Worm (Caenorhabditis elegans) whole organism, early embryonic: ENCODE measurements around the gene Y51H7C.12.

Experiments
- F13C5.2 ChIP-seq: sonication (generic microtip); optimal IDR thresholded peaks from 2 replicates; lab custom pipeline; 2017; ENCODE audit warnings: mild to moderate bottlenecking, missing genetic modification characterization, inconsistent platforms, missing compliant biosample characterization
- aly-1 ChIP-seq: sonication (generic microtip); optimal IDR thresholded peaks from 2 replicates; lab custom pipeline; 2016; ENCODE audit warnings: missing genetic modification characterization, missing compliant biosample characterization
- ama-1 ChIP-seq: fragments of 150-350 bp; optimal IDR thresholded peaks from 2 replicates; lab custom pipeline; 2014
- ceh-13 ChIP-seq: fragments of 200-800 bp; sonication (Bioruptor generic); optimal IDR thresholded peaks from 2 replicates; lab custom pipeline; 2018; ENCODE audit warnings: mild to moderate bottlenecking, missing genetic modification characterization, missing compliant biosample characterization
- ets-7 ChIP-seq: sonication (generic microtip); optimal IDR thresholded peaks from 2 replicates; lab custom pipeline; 2016; ENCODE audit warnings: missing genotype, missing genetic modification characterization, missing compliant biosample characterization
- flt-1 ChIP-seq: fragments of 200-800 bp; sonication (Bioruptor generic); IDR thresholded peaks from 2 replicates; pipeline ENCODE4 v1.3.6; 2022; ENCODE audit warnings: missing genetic modification characterization, missing compliant biosample characterization
- pes-1 ChIP-seq: fragments of 200-800 bp; sonication (Bioruptor generic); IDR thresholded peaks from 2 replicates; pipeline ENCODE4 v1.3.6; 2022; ENCODE audit warnings: missing genetic modification reagents, missing genetic modification characterization, missing compliant biosample characterization
- scrt-1 ChIP-seq: fragments of 200-800 bp; sonication (Bioruptor generic); IDR thresholded peaks from 2 replicates; pipeline ENCODE4 v1.3.6; 2022; ENCODE audit warnings: missing genetic modification characterization, missing compliant biosample characterization
- tbx-37 ChIP-seq: fragments of 200-800 bp; sonication (Bioruptor generic); conservative IDR thresholded peaks from 2 replicates; pipeline ENCODE4 v1.3.6; 2022; ENCODE audit warnings: missing genetic modification reagents, missing genetic modification characterization, missing compliant biosample characterization

DNA sequence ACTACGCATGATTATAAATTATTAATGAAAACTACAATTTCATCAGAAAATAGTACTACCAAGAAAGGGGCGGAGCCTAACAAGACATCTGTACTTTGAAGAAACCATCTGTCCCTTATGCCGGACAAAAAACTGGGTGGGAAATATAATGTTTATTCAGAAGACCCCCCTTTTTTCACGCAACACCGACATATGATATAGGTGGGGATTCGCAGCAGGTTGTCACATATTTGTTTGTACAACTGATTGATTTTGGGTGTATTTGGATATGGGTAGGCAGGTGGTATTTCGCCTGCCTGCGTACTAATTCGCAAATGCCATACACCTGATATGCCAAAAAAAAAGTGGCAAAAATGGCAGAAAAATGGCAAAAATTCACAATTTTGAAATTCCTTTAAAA is 22.9 kb downstream of the Y51H7C.12 start, which contains the start of gene Y51H7C.10:
- TF ChIP-seq ama-1 (lab: Kevin White, UChicago): no peak
- TF ChIP-seq ceh-13 (GFP tag; lab: Kevin White, UChicago): no peak
- TF ChIP-seq aly-1: no peak
- no peak for TF ChIP-seq ets-7
- no peak for TF ChIP-seq scrt-1 (GFP tag; lab: Robert Waterston, UW)
- no peak for TF ChIP-seq pes-1 (GFP tag; lab: Robert Waterston, UW)
- no peak for TF ChIP-seq F13C5.2 (tag; lab: Kevin White, UChicago)
- no peak for TF ChIP-seq tbx-37 (GFP tag; lab: Robert Waterston, UW)
- no peak for TF ChIP-seq flt-1 (GFP tag; lab: Robert Waterston, UW)
